Worm (Caenorhabditis elegans) whole organism, dauer: ENCODE measurements around the gene vha-5.

Source experiments
- unc-62 ChIP-seq: sonication (generic microtip); optimal IDR thresholded peaks from 2 replicates; lab custom pipeline; 2017; ENCODE audit warnings: missing biosample characterization, missing genetic modification reagents, missing genetic modification characterization

Gene vha-5

ce11 chrIV:8291232-8291631, 12.5 kb upstream of the vha-5 start, which contains the start of gene K07H8.2:
Gene K07H8.2, plus strand, starts transcription at chrIV:8291532.
- TF ChIP-seq unc-62 (GFP tag; lab: Kevin White, UChicago): no peak

ce11 chrIV:8294650-8295049, 9.1 kb upstream of the vha-5 start, which contains the start of gene tbce-1:
Gene tbce-1, plus strand, starts transcription at chrIV:8294690.
- no peak for TF ChIP-seq unc-62 (GFP tag; lab: Kevin White, UChicago)

- TF ChIP-seq unc-62 (GFP tag; lab: Kevin White, UChicago): no peak
Observed at ce11 chrIV:8297192-8297591, 6.6 kb upstream of the vha-5 start, which contains the start of gene nprl-3. Gene nprl-3, plus strand, starts transcription at chrIV:8297492.

- no peak for TF ChIP-seq unc-62 (GFP tag; lab: Kevin White, UChicago)
Observed at ce11 chrIV:8299636-8300035, 4.1 kb upstream of the vha-5 start, which contains the start of gene F35H10.6. Gene F35H10.6, plus strand, starts transcription at chrIV:8299936.

- no peak for TF ChIP-seq unc-62 (GFP tag; lab: Kevin White, UChicago)
Observed at ce11 chrIV:8300468-8300867, 3.3 kb upstream of the vha-5 start, which contains the start of gene F35H10.5. Gene F35H10.5, plus strand, starts transcription at chrIV:8300768.

ce11 chrIV:8301925-8302324, 1.8 kb upstream of the vha-5 start:
- no peak for TF ChIP-seq unc-62 (GFP tag; lab: Kevin White, UChicago)

- no peak for TF ChIP-seq unc-62 (GFP tag; lab: Kevin White, UChicago)
Observed at ce11 chrIV:8302648-8303161, 1.1 kb upstream of the vha-5 start.

- TF ChIP-seq unc-62 (GFP tag; lab: Kevin White, UChicago): no peak
Observed at ce11 chrIV:8307408-8307807, 3.6 kb downstream of the vha-5 start.

- TF ChIP-seq unc-62 (GFP tag; lab: Kevin White, UChicago): no peak
Observed at ce11 chrIV:8312105-8312504, 8.3 kb downstream of the vha-5 start.

ce11 chrIV:8312846-8313245, 9.1 kb downstream of the vha-5 start, which contains the start of gene F35H10.10:
Gene F35H10.10, minus strand, starts transcription at chrIV:8312946.
- no peak for TF ChIP-seq unc-62 (GFP tag; lab: Kevin White, UChicago)

- TF ChIP-seq unc-62 (GFP tag; lab: Kevin White, UChicago): no peak
Observed at ce11 chrIV:8317800-8318199, 14.0 kb downstream of the vha-5 start.

- TF ChIP-seq unc-62 (GFP tag; lab: Kevin White, UChicago): no peak
Observed at ce11 chrIV:8318799-8319198, 15.0 kb downstream of the vha-5 start.

ce11 chrIV:8325667-8326066, 21.9 kb downstream of the vha-5 start, which contains the start of gene F35H10.3:
Gene F35H10.3, plus strand, starts transcription at chrIV:8325967.
- no peak for TF ChIP-seq unc-62 (GFP tag; lab: Kevin White, UChicago)

ce11 chrIV:8328913-8329312, 25.1 kb downstream of the vha-5 start, which contains the start of gene F35H10.2:
Gene F35H10.2, plus strand, starts transcription at chrIV:8329213.
- no peak for TF ChIP-seq unc-62 (GFP tag; lab: Kevin White, UChicago)

- TF ChIP-seq unc-62 (GFP tag; lab: Kevin White, UChicago): no peak
Observed at ce11 chrIV:8332526-8332925, 28.8 kb downstream of the vha-5 start, which contains the start of gene lys-10. Gene lys-10, plus strand, starts transcription at chrIV:8332826.

- TF ChIP-seq unc-62 (GFP tag; lab: Kevin White, UChicago): no peak
Observed at ce11 chrIV:8333034-8333433, 29.3 kb downstream of the vha-5 start.

ce11 chrIV:8333554-8333953, 29.8 kb downstream of the vha-5 start:
- TF ChIP-seq unc-62 (GFP tag; lab: Kevin White, UChicago): no peak

ce11 chrIV:8333954-8333987, 30.0 kb downstream of the vha-5 start, which contains the start of gene his-31:
Gene his-31, minus strand, starts transcription at chrIV:8333983.
- no peak for TF ChIP-seq unc-62 (GFP tag; lab: Kevin White, UChicago)
